Worm (Caenorhabditis elegans): ENCODE measurements around the gene mbk-2.

ce11 chrIV:13075625-13076252, 66.8 kb downstream of the mbk-2 start:
- TF ChIP-seq blmp-1 (tag; optimal IDR thresholded peaks at IDR 0.05) (no peak), nhr-237 (tag; optimal IDR thresholded peaks at IDR 0.05) (no peak), lsy-2 (tag; optimal IDR thresholded peaks at IDR 0.05) (no peak), nhr-12 (tag; optimal IDR thresholded peaks at IDR 0.05) (no peak), drap-1 (GFP tag; optimal IDR thresholded peaks at IDR 0.05) (no peak), ces-1 (GFP tag; optimal IDR thresholded peaks at IDR 0.05) (no peak), pha-4 (tag; optimal IDR thresholded peaks at IDR 0.05) (no peak), nhr-28 (tag; optimal IDR thresholded peaks at IDR 0.05) (no peak)
